Worm (Caenorhabditis elegans): ENCODE measurements around the gene mcm-3.

- TF ChIP-seq hlh-15 (tag; optimal IDR thresholded peaks at IDR 0.05) = no peak
- no peak for TF ChIP-seq pat-9 (tag; optimal IDR thresholded peaks at IDR 0.05)
- no peak for TF ChIP-seq ceh-6 (GFP tag; optimal IDR thresholded peaks at IDR 0.05)
Observed at ce11 chrV:15067165-15067564, 7.8 kb upstream of the mcm-3 start, which contains the start of gene C25D7.10.
